Worm (Caenorhabditis elegans) whole organism, L4/young adult: ENCODE measurements around the gene B0507.4.

Source experiments
- W03F9.2 ChIP-seq: fragments of 150-350 bp; optimal IDR thresholded peaks from 2 replicates; lab custom pipeline; 2014; ENCODE audit warnings: missing biosample characterization, missing genetic modification characterization
- dao-5 ChIP-seq: sonication (generic microtip); optimal IDR thresholded peaks from 2 replicates; lab custom pipeline; 2016; ENCODE audit warnings: missing genotype, missing genetic modification characterization, moderate library complexity, missing compliant biosample characterization
- him-1 ChIP-seq: sonication (generic microtip); optimal IDR thresholded peaks from 2 replicates; lab custom pipeline; 2016; ENCODE audit warnings: missing genotype, missing genetic modification reagents, missing genetic modification characterization, missing compliant biosample characterization

- TF ChIP-seq him-1 (tag; lab: Kevin White, UChicago) (no peak), dao-5 (tag; lab: Kevin White, UChicago) (no peak), W03F9.2 (no peak)
Observed at ce11 chrV:8771599-8771998, 16.8 kb downstream of the B0507.4 start, which contains the start of gene srx-115.
